Worm (Caenorhabditis elegans) whole organism, L4/young adult: Measurements from ENCODE around the gene Y43H11AL.1.

Experiments
- W03F9.2 ChIP-seq: fragments of 150-350 bp; optimal IDR thresholded peaks from 2 replicates; lab custom pipeline; 2014; ENCODE audit warnings: missing biosample characterization, missing genetic modification characterization
- dao-5 ChIP-seq: sonication (generic microtip); optimal IDR thresholded peaks from 2 replicates; lab custom pipeline; 2016; ENCODE audit warnings: missing genotype, missing genetic modification characterization, moderate library complexity, missing compliant biosample characterization
- him-1 ChIP-seq: sonication (generic microtip); optimal IDR thresholded peaks from 2 replicates; lab custom pipeline; 2016; ENCODE audit warnings: missing genotype, missing genetic modification reagents, missing genetic modification characterization, missing compliant biosample characterization

ce11 chrII:240043-240442, 7.5 kb upstream of the Y43H11AL.1 start:
- no peak for TF ChIP-seq him-1
- no peak for TF ChIP-seq dao-5 (tag; lab: Kevin White, UChicago)
- TF ChIP-seq W03F9.2 (tag; lab: Kevin White, UChicago), result no peak
